Worm (Caenorhabditis elegans) whole organism, midembryonic: ENCODE measurements around the gene unc-22.
A peak's percentile ranks its signal among the peaks of the same experiment; 100 is the strongest.

Experiments used
- T22C8.4 ChIP-seq: fragments of 200-800 bp; sonication (Bioruptor generic); IDR thresholded peaks from 2 replicates; pipeline ENCODE4 v1.3.6; 2022; ENCODE audit warnings: missing genetic modification characterization, missing compliant biosample characterization
- cog-1 ChIP-seq: sonication (generic microtip); optimal IDR thresholded peaks from 2 replicates; lab custom pipeline; 2016; ENCODE audit warnings: missing genetic modification characterization, missing compliant biosample characterization
- flt-1 ChIP-seq: fragments of 200-800 bp; sonication (Bioruptor generic); IDR thresholded peaks from 2 replicates; pipeline ENCODE4 v1.3.6; 2022; ENCODE audit warnings: missing genetic modification characterization, missing compliant biosample characterization
- klf-2 ChIP-seq: fragments of 200-800 bp; sonication (Bioruptor generic); conservative IDR thresholded peaks from 2 replicates; pipeline ENCODE4 v1.3.6; 2022; ENCODE audit warnings: missing genetic modification reagents, missing genetic modification characterization, missing compliant biosample characterization
- med-1 ChIP-seq: sonication (generic microtip); optimal IDR thresholded peaks from 2 replicates; lab custom pipeline; 2017; ENCODE audit warnings: missing genetic modification characterization, mild to moderate bottlenecking, missing compliant biosample characterization, antibody characterized with exemption, missing genetic modification reagents; ENCODE audit not compliant: insufficient read depth
- ref-1 ChIP-seq: fragments of 200-800 bp; sonication (Bioruptor generic); conservative IDR thresholded peaks from 2 replicates; pipeline ENCODE4 v1.3.6; 2022; ENCODE audit warnings: missing genetic modification reagents, missing genetic modification characterization, missing compliant biosample characterization
- tab-1 ChIP-seq: fragments of 200-800 bp; sonication (Bioruptor generic); IDR thresholded peaks from 2 replicates; pipeline ENCODE4 v1.3.6; 2022; ENCODE audit warnings: missing genetic modification characterization, missing compliant biosample characterization
- ztf-23 ChIP-seq: fragments of 200-800 bp; sonication (Bioruptor generic); IDR thresholded peaks from 2 replicates; pipeline ENCODE4 v1.3.6; 2022; ENCODE audit warnings: missing genetic modification reagents, missing genetic modification characterization, missing compliant biosample characterization
- ztf-29 ChIP-seq: fragments of 200-800 bp; sonication (Bioruptor generic); IDR thresholded peaks from 2 replicates; pipeline ENCODE4 v1.3.6; 2022; ENCODE audit warnings: missing genetic modification reagents, missing genetic modification characterization, missing compliant biosample characterization

The unc-22 gene

DNA sequence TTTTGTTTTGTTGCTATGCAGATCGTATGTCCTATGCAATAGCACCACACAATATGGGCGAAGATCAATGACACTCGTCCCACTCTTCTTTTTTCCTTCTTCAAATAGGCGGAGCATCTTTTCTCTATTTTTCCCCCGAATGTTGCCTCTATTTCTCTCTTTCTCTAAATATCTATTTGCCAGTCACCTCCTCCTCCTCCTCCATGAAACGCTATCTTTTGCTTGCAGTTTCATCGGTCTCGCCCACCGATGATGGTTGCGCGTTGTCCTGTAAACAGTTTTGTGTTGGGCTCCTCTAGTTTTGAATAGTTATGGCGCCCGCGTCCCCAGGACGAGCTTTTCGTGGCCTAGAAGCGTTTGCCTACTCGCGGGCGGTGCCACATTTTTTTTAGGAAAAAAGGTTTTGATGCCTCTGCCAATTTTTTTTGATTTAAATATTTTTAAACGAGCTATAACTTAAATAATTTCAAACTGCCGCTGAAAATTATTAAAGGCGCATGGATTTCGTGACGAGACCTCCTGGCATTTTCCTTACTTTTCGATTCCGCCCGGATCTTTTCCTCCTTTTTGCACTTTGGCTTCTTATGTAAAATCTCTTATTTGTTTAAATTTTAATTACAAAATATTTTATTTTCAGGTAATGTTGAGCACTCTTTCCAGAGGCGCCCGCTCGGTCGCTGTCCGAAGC is 58.1 kb downstream of the unc-22 start, which contains the start of gene gdh-1:
Gene gdh-1, plus strand, starts transcription at position 638 of the 688 bp plus-strand sequence.
- no peak for TF ChIP-seq cog-1
- no peak for TF ChIP-seq tab-1
- no peak for TF ChIP-seq med-1 (GFP tag; lab: Kevin White, UChicago)
- no peak for TF ChIP-seq klf-2 (GFP tag; lab: Robert Waterston, UW)
- no peak for TF ChIP-seq ref-1 (GFP tag; lab: Robert Waterston, UW)
- TF ChIP-seq T22C8.4 (GFP tag; lab: Robert Waterston, UW), result no peak
- TF ChIP-seq flt-1 (GFP tag; lab: Robert Waterston, UW), result no peak
- TF ChIP-seq ztf-29, result no peak
- no peak for TF ChIP-seq ztf-23 (GFP tag; lab: Robert Waterston, UW)

- TF ChIP-seq klf-2 (GFP tag; lab: Robert Waterston, UW), result no peak
Measured at ce11 chrIV:11950270-11950669, 60.5 kb downstream of the unc-22 start, which contains the start of gene tbx-36. Gene tbx-36 (plus strand): TSS chrIV:11950570.

ce11 chrIV:11949717-11950116 is 61.1 kb downstream of the unc-22 start, which contains the start of gene hdl-1:
Gene hdl-1 (minus strand): TSS chrIV:11949817.
- no peak for TF ChIP-seq ref-1 (GFP tag; lab: Robert Waterston, UW)
- TF ChIP-seq klf-2 (GFP tag; lab: Robert Waterston, UW), result no peak
- TF ChIP-seq ztf-29, result no peak
- TF ChIP-seq cog-1, result no peak
- TF ChIP-seq T22C8.4 (GFP tag; lab: Robert Waterston, UW), result no peak
- no peak for TF ChIP-seq ztf-23 (GFP tag; lab: Robert Waterston, UW)
- TF ChIP-seq flt-1 (GFP tag; lab: Robert Waterston, UW), result no peak
- TF ChIP-seq tab-1, result no peak
- TF ChIP-seq med-1 (GFP tag; lab: Kevin White, UChicago), result no peak

ce11 chrIV:11945621-11946020 is 65.2 kb downstream of the unc-22 start, which contains the start of gene ZK829.3:
Gene ZK829.3 (minus strand): TSS chrIV:11945721.
- TF ChIP-seq flt-1 (GFP tag; lab: Robert Waterston, UW) (no peak), med-1 (GFP tag; lab: Kevin White, UChicago) (no peak), T22C8.4 (GFP tag; lab: Robert Waterston, UW) (no peak), klf-2 (GFP tag; lab: Robert Waterston, UW) (no peak), tab-1 (no peak), cog-1 (no peak), ztf-29 (no peak), ref-1 (GFP tag; lab: Robert Waterston, UW) (no peak), ztf-23 (GFP tag; lab: Robert Waterston, UW) (no peak)

ce11 chrIV:11942313-11942712 is 68.5 kb downstream of the unc-22 start, which contains the start of gene ZK829.1:
Gene ZK829.1 (minus strand): TSS chrIV:11942413.
- TF ChIP-seq cog-1, result no peak

DNA sequence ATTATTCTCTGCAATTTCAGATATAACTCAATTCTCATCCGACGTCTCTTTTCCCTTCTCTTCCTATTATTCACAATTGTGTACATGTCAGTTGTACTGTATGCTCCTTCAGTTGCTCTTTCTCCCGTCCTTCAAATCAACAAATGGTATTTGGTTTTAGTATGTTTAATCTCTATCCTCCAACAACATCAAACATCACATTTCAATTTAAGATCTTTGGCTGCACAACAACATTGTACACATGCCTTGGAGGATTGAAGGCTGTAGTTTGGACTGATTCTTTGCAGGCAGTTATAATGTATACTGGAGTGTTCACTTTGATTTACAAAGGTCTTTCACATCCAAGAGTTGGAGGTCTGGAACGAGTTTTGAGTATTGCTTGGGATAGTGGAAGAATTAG is 72.3 kb downstream of the unc-22 start:
- TF ChIP-seq ref-1 (GFP tag; lab: Robert Waterston, UW) (no peak), T22C8.4 (GFP tag; lab: Robert Waterston, UW) (no peak), med-1 (GFP tag; lab: Kevin White, UChicago) (no peak)

- TF ChIP-seq cog-1 (no peak), ref-1 (GFP tag; lab: Robert Waterston, UW) (no peak), ztf-23 (GFP tag; lab: Robert Waterston, UW) (no peak)
Measured at ce11 chrIV:11937087-11937486, 73.7 kb downstream of the unc-22 start, which contains the start of gene slc-5A12. Gene slc-5A12 (plus strand): TSS chrIV:11937419.

- TF ChIP-seq T22C8.4 (GFP tag; lab: Robert Waterston, UW) (no peak), ztf-23 (GFP tag; lab: Robert Waterston, UW) (no peak)
Measured at ce11 chrIV:11930572-11930971, 80.2 kb downstream of the unc-22 start, which contains the start of gene nhx-9. Gene nhx-9 (plus strand): TSS chrIV:11930872.

- TF ChIP-seq ztf-29 (peak; percentile 46; the same call in 1 of the 2 replicates), ztf-23 (GFP tag; lab: Robert Waterston, UW) (peak; percentile 63; the same call in 1 of the 2 replicates), tab-1 (peak; percentile 77; the same call in 1 of the 2 replicates), klf-2 (GFP tag; lab: Robert Waterston, UW) (no peak), ref-1 (GFP tag; lab: Robert Waterston, UW) (peak; percentile 46; the same call in 1 of the 2 replicates)
Measured at ce11 chrIV:11928388-11928787, 82.4 kb downstream of the unc-22 start.

ce11 chrIV:11925346-11926075 is 85.3 kb downstream of the unc-22 start, which contains the start of the genes srlf-33 and srlf-32:
Gene srlf-33 (minus strand): TSS chrIV:11925446.
Gene srlf-32 (plus strand): TSS chrIV:11926025.
- TF ChIP-seq med-1 (GFP tag; lab: Kevin White, UChicago) (no peak), tab-1 (no peak), ztf-23 (GFP tag; lab: Robert Waterston, UW) (no peak), T22C8.4 (GFP tag; lab: Robert Waterston, UW) (no peak), flt-1 (GFP tag; lab: Robert Waterston, UW) (no peak), ztf-29 (no peak), ref-1 (GFP tag; lab: Robert Waterston, UW) (no peak), klf-2 (GFP tag; lab: Robert Waterston, UW) (no peak), cog-1 (no peak)
